Worm (Caenorhabditis elegans) whole organism, L4 larva: ENCODE measurements around the gene C16B8.2.
A peak's percentile ranks its signal among the peaks of the same experiment; 100 is the strongest.

ENCODE experiments used
- D1046.2 ChIP-seq: fragments of 200-800 bp; sonication (Bioruptor generic); IDR thresholded peaks from 2 replicates; pipeline ENCODE4 v1.3.6; 2022; ENCODE audit warnings: missing genetic modification characterization, missing compliant biosample characterization
- F26F4.8 ChIP-seq: fragments of 200-800 bp; sonication (Bioruptor generic); conservative IDR thresholded peaks from 2 replicates; pipeline ENCODE4 v1.3.6; 2022; ENCODE audit warnings: missing genetic modification characterization, missing compliant biosample characterization
- F37D6.2 ChIP-seq: sonication (generic microtip); optimal IDR thresholded peaks from 2 replicates; lab custom pipeline; 2016; ENCODE audit warnings: mild to moderate bottlenecking, missing genetic modification characterization, missing compliant biosample characterization
- R02D3.7 ChIP-seq: fragments of 150-350 bp; sonication (generic microtip); optimal IDR thresholded peaks from 3 replicates; lab custom pipeline; 2014; ENCODE audit warnings: missing biosample characterization, missing genetic modification characterization
- T20F7.1 ChIP-seq: fragments of 200-800 bp; sonication (Bioruptor generic); optimal IDR thresholded peaks from 2 replicates; lab custom pipeline; 2018; ENCODE audit warnings: mild to moderate bottlenecking, missing genetic modification characterization, missing compliant biosample characterization
- T26A8.4 ChIP-seq: fragments of 200-800 bp; sonication (Bioruptor generic); IDR thresholded peaks from 2 replicates; pipeline ENCODE4 v1.3.6; 2022; ENCODE audit warnings: missing genetic modification characterization, missing compliant biosample characterization
- Y48G9A.11 ChIP-seq: fragments of 200-800 bp; sonication (Bioruptor generic); IDR thresholded peaks from 2 replicates; pipeline ENCODE4 v1.3.6; 2022; ENCODE audit warnings: missing genetic modification reagents, missing genetic modification characterization, missing compliant biosample characterization
- Y5F2A.4 ChIP-seq: fragments of 200-800 bp; sonication (Bioruptor generic); optimal IDR thresholded peaks from 2 replicates; lab custom pipeline; 2018; ENCODE audit warnings: mild to moderate bottlenecking, missing genetic modification characterization, missing compliant biosample characterization
- aha-1 ChIP-seq: fragments of 150-350 bp; peaks from one replicate; lab custom pipeline; 2014; ENCODE audit warnings: missing biosample characterization, missing genetic modification characterization
- ceh-32 ChIP-seq: sonication (generic microtip); optimal IDR thresholded peaks from 2 replicates; lab custom pipeline; 2016; ENCODE audit warnings: mild to moderate bottlenecking, missing genetic modification characterization, missing compliant biosample characterization; ENCODE audit not compliant: poor library complexity
- ctbp-1 ChIP-seq: fragments of 200-800 bp; sonication (Bioruptor generic); IDR thresholded peaks from 2 replicates; pipeline ENCODE4 v1.3.6; 2022; ENCODE audit warnings: missing genetic modification reagents, missing genetic modification characterization, missing compliant biosample characterization
- daf-19 ChIP-seq: fragments of 200-800 bp; sonication (Bioruptor generic); conservative IDR thresholded peaks from 2 replicates; pipeline ENCODE4 v1.3.6; 2022; ENCODE audit warnings: missing genetic modification characterization, missing compliant biosample characterization
- dmd-6 ChIP-seq: fragments of 200-800 bp; sonication (Bioruptor generic); IDR thresholded peaks from 2 replicates; pipeline ENCODE4 v1.3.6; 2022; ENCODE audit warnings: missing genetic modification reagents, missing genetic modification characterization, missing compliant biosample characterization
- fos-1 ChIP-seq: fragments of 150-350 bp; optimal IDR thresholded peaks from 2 replicates; lab custom pipeline; 2014; ENCODE audit warnings: missing biosample characterization, missing genetic modification characterization
- hif-1 ChIP-seq, 2 experiments: sonication (generic microtip); optimal IDR thresholded peaks; 2 replicates each; lab custom pipeline; 2016 to 2017; ENCODE audit warnings: missing compliant biosample characterization in 2 of 2, missing genetic modification characterization in 2 of 2, missing genetic modification reagents in 2 of 2, missing genotype in 2 of 2, mild to moderate bottlenecking in 1 of 2
- hlh-30 ChIP-seq: sonication (generic microtip); optimal IDR thresholded peaks from 2 replicates; lab custom pipeline; 2017; ENCODE audit warnings: antibody characterized with exemption, mild to moderate bottlenecking, missing genetic modification characterization, missing compliant biosample characterization; ENCODE audit not compliant: insufficient read depth
- jun-1 ChIP-seq: fragments of 150-350 bp; optimal IDR thresholded peaks from 2 replicates; lab custom pipeline; 2014; ENCODE audit warnings: missing biosample characterization, missing genetic modification reagents, missing genetic modification characterization
- lim-7 ChIP-seq: fragments of 200-800 bp; sonication (Bioruptor generic); IDR thresholded peaks from 2 replicates; pipeline ENCODE4 v1.3.6; 2022; ENCODE audit warnings: missing genetic modification characterization, missing compliant biosample characterization
- lin-1 ChIP-seq: fragments of 200-800 bp; sonication (Bioruptor generic); IDR thresholded peaks from 2 replicates; pipeline ENCODE4 v1.3.6; 2022; ENCODE audit warnings: missing genetic modification reagents, missing genetic modification characterization, missing compliant biosample characterization
- mdt-29 ChIP-seq: fragments of 200-800 bp; sonication (Bioruptor generic); IDR thresholded peaks from 2 replicates; pipeline ENCODE4 v1.3.6; 2022; ENCODE audit warnings: missing genetic modification reagents, missing genetic modification characterization, missing compliant biosample characterization
- mes-2 ChIP-seq: sonication (generic microtip); optimal IDR thresholded peaks from 2 replicates; lab custom pipeline; 2016; ENCODE audit warnings: missing genotype, mild to moderate bottlenecking, missing genetic modification characterization, missing compliant biosample characterization; ENCODE audit not compliant: poor library complexity, severe bottlenecking
- mxl-2 ChIP-seq: fragments of 200-800 bp; sonication (Bioruptor generic); conservative IDR thresholded peaks from 2 replicates; pipeline ENCODE4 v1.3.6; 2022; ENCODE audit warnings: missing genetic modification reagents, missing genetic modification characterization, missing compliant biosample characterization
- nhr-10 ChIP-seq: fragments of 150-350 bp; optimal IDR thresholded peaks from 2 replicates; lab custom pipeline; 2014; ENCODE audit warnings: missing biosample characterization, missing genetic modification characterization
- nhr-11 ChIP-seq: fragments of 150-350 bp; optimal IDR thresholded peaks from 2 replicates; lab custom pipeline; 2014; ENCODE audit warnings: missing biosample characterization, missing genetic modification characterization
- nhr-25 ChIP-seq: sonication (generic microtip); optimal IDR thresholded peaks from 2 replicates; lab custom pipeline; 2017; ENCODE audit warnings: missing genetic modification characterization, mild to moderate bottlenecking, missing compliant biosample characterization, antibody characterized with exemption, moderate library complexity, borderline replicate concordance; ENCODE audit not compliant: insufficient read depth
- nhr-6 ChIP-seq: fragments of 150-350 bp; optimal IDR thresholded peaks from 2 replicates; lab custom pipeline; 2014; ENCODE audit warnings: missing biosample characterization, missing genetic modification characterization
- rbr-2 ChIP-seq: sonication (generic microtip); optimal IDR thresholded peaks from 2 replicates; lab custom pipeline; 2016; ENCODE audit warnings: missing genotype, missing genetic modification characterization, missing compliant biosample characterization
- saeg-2 ChIP-seq: fragments of 200-800 bp; sonication (Bioruptor generic); IDR thresholded peaks from 2 replicates; pipeline ENCODE4 v1.3.6; 2022; ENCODE audit warnings: missing genetic modification reagents, missing genetic modification characterization, missing compliant biosample characterization
- snpc-4 ChIP-seq: fragments of 150-350 bp; optimal IDR thresholded peaks from 2 replicates; lab custom pipeline; 2014; ENCODE audit warnings: missing biosample characterization, missing genetic modification characterization
- spr-1 ChIP-seq: sonication (generic microtip); optimal IDR thresholded peaks from 2 replicates; lab custom pipeline; 2016; ENCODE audit warnings: mild to moderate bottlenecking, missing genetic modification characterization, missing compliant biosample characterization
- tra-1 ChIP-seq: fragments of 200-800 bp; sonication (Bioruptor generic); IDR thresholded peaks from 2 replicates; pipeline ENCODE4 v1.3.6; 2022; ENCODE audit warnings: missing genetic modification reagents, missing genetic modification characterization, missing compliant biosample characterization
- unc-39 ChIP-seq: sonication (generic microtip); optimal IDR thresholded peaks from 2 replicates; lab custom pipeline; 2017; ENCODE audit warnings: missing biosample characterization, missing genetic modification characterization
- unc-62 ChIP-seq, 3 experiments: fragments of 150-350 bp in 1 of 3; sonication (generic microtip); optimal IDR thresholded peaks in 2 of 3; peaks in 1 of 3; 1 replicate in 1 of 3; 2 replicates in 2 of 3; lab custom pipeline; 2014 to 2017; ENCODE audit warnings: missing biosample characterization in 3 of 3, missing genetic modification characterization in 3 of 3, missing genetic modification reagents in 3 of 3, missing genotype in 1 of 3
- zip-2 ChIP-seq: fragments of 150-350 bp; optimal IDR thresholded peaks from 2 replicates; lab custom pipeline; 2014; ENCODE audit warnings: missing biosample characterization, missing genetic modification characterization

Gene C16B8.2

ce11 chrX:3988575-3988974 is 22.3 kb upstream of the C16B8.2 start (continued):
- TF ChIP-seq T26A8.4 (GFP tag; lab: Robert Waterston, UW) = no peak
- no peak for TF ChIP-seq T20F7.1 (GFP tag; lab: Kevin White, UChicago)
- TF ChIP-seq snpc-4 = no peak

DNA sequence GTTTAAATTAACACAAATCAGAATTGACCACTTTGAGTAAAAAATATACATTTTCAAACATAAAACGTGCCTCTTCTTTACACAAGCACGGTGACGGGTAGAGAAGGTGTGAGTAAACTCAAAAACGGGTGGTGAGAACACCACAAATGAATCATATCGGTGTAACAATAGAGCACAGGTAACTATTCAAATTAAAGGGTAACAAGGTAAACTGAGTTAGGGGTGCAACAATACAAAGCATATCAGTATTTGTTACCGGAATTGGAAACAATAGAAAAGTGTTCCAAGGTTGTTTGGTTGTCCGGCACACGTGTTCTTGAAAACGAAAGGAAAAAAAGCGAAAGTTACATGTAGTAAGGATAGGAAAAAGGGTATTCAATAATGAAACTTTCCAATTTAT is 16.1 kb upstream of the C16B8.2 start:
- no peak for TF ChIP-seq zip-2 (tag; lab: Kevin White, UChicago)
- peak; percentile 51 for TF ChIP-seq nhr-6 (tag; lab: Kevin White, UChicago)
- TF ChIP-seq fos-1 = no peak
- no peak for TF ChIP-seq nhr-25 (tag; lab: Kevin White, UChicago)
- no peak for TF ChIP-seq ceh-32 (tag; lab: Kevin White, UChicago)
- no peak for TF ChIP-seq hif-1 (tag; optimal IDR thresholded peaks at IDR 0.05; lab: Kevin White, UChicago)

ce11 chrX:3979146-3979545 is 12.9 kb upstream of the C16B8.2 start:
- TF ChIP-seq tra-1 (no peak), mxl-2 (GFP tag; lab: Robert Waterston, UW) (no peak), F37D6.2 (no peak), ctbp-1 (GFP tag; lab: Robert Waterston, UW) (no peak), mes-2 (tag; lab: Kevin White, UChicago) (no peak), dmd-6 (no peak), aha-1 (tag; lab: Kevin White, UChicago) (peak; percentile 56), jun-1 (tag; lab: Kevin White, UChicago) (no peak), unc-62 (GFP tag; optimal IDR thresholded peaks at IDR 0.05 in 1 of 2; lab: Kevin White, UChicago) (peak in 1 of 2 experiments; percentile 53), unc-62 (tag; optimal IDR thresholded peaks at IDR 0.05; lab: Kevin White, UChicago) (no peak), R02D3.7 (tag; lab: Kevin White, UChicago) (no peak)

DNA sequence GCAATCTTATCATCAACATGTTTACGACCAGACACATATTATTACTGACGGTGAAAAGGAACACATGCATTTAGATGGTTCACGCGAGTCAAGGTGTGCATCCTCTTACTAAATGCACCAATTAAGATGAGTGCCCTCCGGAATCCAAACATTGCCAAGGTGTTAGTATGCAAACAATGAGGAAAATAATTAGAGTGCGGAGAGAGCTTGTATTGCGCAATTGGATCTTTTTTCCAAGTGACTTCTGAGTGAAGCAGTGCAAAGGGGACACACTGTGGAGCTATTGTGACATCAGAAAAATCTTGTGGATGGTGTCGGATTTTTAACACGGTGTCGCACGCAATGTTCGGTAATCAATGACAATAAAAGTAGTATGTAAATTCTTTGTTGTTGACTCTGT is 11.0 kb upstream of the C16B8.2 start:
- TF ChIP-seq lim-7 (GFP tag; lab: Robert Waterston, UW) (no peak), hlh-30 (tag; lab: Kevin White, UChicago) (no peak), saeg-2 (GFP tag; lab: Robert Waterston, UW) (no peak), nhr-10 (no peak)

ce11 chrX:3976755-3977154 is 10.5 kb upstream of the C16B8.2 start:
- no peak for TF ChIP-seq spr-1 (tag; lab: Kevin White, UChicago)
- TF ChIP-seq F26F4.8 = no peak
- no peak for TF ChIP-seq unc-39 (tag; lab: Kevin White, UChicago)
- TF ChIP-seq lim-7 (GFP tag; lab: Robert Waterston, UW) = no peak
- TF ChIP-seq Y5F2A.4 = no peak
- TF ChIP-seq lin-1 (GFP tag; lab: Robert Waterston, UW) = no peak
- TF ChIP-seq D1046.2 (GFP tag; lab: Robert Waterston, UW) = no peak
- TF ChIP-seq saeg-2 (GFP tag; lab: Robert Waterston, UW) = no peak
- TF ChIP-seq rbr-2 (tag; lab: Kevin White, UChicago) = no peak
- no peak for TF ChIP-seq nhr-11 (tag; lab: Kevin White, UChicago)
- TF ChIP-seq Y48G9A.11 (GFP tag; lab: Robert Waterston, UW) = no peak
- peak; percentile 20 for TF ChIP-seq aha-1 (tag; lab: Kevin White, UChicago)
- no peak for TF ChIP-seq mdt-29 (GFP tag; lab: Robert Waterston, UW)
- no peak for TF ChIP-seq jun-1 (tag; lab: Kevin White, UChicago)
- no peak for TF ChIP-seq daf-19 (GFP tag; lab: Robert Waterston, UW)
- peak in 1 of 2 experiments; percentile 11 for TF ChIP-seq unc-62 (GFP tag; optimal IDR thresholded peaks at IDR 0.05 in 1 of 2; lab: Kevin White, UChicago)
- TF ChIP-seq unc-62 (tag; optimal IDR thresholded peaks at IDR 0.05; lab: Kevin White, UChicago) = no peak
